Fruit fly (Drosophila melanogaster): ENCODE data around the gene CG31735.

Gene CG31735

dm6 chr2L:15895154-15895553 is at the start of gene CG31735:
Gene CG31735 (plus strand): TSS chr2L:15895454.
- TF ChIP-seq fru (GFP tag; optimal IDR thresholded peaks at IDR 0.05) (no peak), Abd-B (GFP tag; optimal IDR thresholded peaks at IDR 0.05) (no peak), h (GFP tag; optimal IDR thresholded peaks at IDR 0.05) (no peak), Dfd (GFP tag; optimal IDR thresholded peaks at IDR 0.05) (no peak), dsf (GFP tag; optimal IDR thresholded peaks at IDR 0.05; ENCODE audit: borderline replicate concordance) (no peak), CrebA (GFP tag; optimal IDR thresholded peaks at IDR 0.05; ENCODE audit: borderline replicate concordance) (no peak)

- TF ChIP-seq Vsx2 (GFP tag; optimal IDR thresholded peaks at IDR 0.05; ENCODE audit: partially characterized antibody) (no peak), ey (GFP tag; optimal IDR thresholded peaks at IDR 0.05) (no peak), Hr78 (GFP tag; optimal IDR thresholded peaks at IDR 0.05) (no peak), dl (GFP tag; optimal IDR thresholded peaks at IDR 0.05; ENCODE audit: insufficient read depth in 1 of 2, partially characterized antibody in 2 of 2) (no peak), sv (GFP tag; optimal IDR thresholded peaks at IDR 0.05) (no peak), Mio (GFP tag; optimal IDR thresholded peaks at IDR 0.05) (no peak), psq (GFP tag; optimal IDR thresholded peaks at IDR 0.05) (no peak), usp (GFP tag; optimal IDR thresholded peaks at IDR 0.05) (no peak), Hnf4 (GFP tag; optimal IDR thresholded peaks at IDR 0.05) (no peak)
Measured at dm6 chr2L:15846600-15846999, 48.7 kb upstream of the CG31735 start.

dm6 chr2L:15852292-15852691 is 43.0 kb upstream of the CG31735 start, which contains the start of gene CG13243:
Gene CG13243 (plus strand): TSS chr2L:15852592.
- no peak for TF ChIP-seq dl (GFP tag; optimal IDR thresholded peaks at IDR 0.05; ENCODE audit: insufficient read depth in 1 of 2, partially characterized antibody in 2 of 2)
- TF ChIP-seq Hr78 (GFP tag; optimal IDR thresholded peaks at IDR 0.05), result no peak
- no peak for TF ChIP-seq CG32264 (GFP tag; optimal IDR thresholded peaks at IDR 0.05)

- TF ChIP-seq tai (GFP tag; optimal IDR thresholded peaks at IDR 0.05) (no peak), woc (GFP tag; optimal IDR thresholded peaks at IDR 0.05) (no peak), pan (optimal IDR thresholded peaks at IDR 0.05) (no peak), Hr83 (GFP tag; optimal IDR thresholded peaks at IDR 0.05; ENCODE audit: poor library complexity, severe bottlenecking) (no peak)
Measured at dm6 chr2L:15853826-15854225, 41.4 kb upstream of the CG31735 start, which contains the start of gene Tektin-A. Gene Tektin-A (plus strand): TSS chr2L:15854126.

dm6 chr2L:15865361-15865760 is 29.9 kb upstream of the CG31735 start, which contains the start of gene CG42792:
Gene CG42792 (minus strand): TSS chr2L:15865461.
- TF ChIP-seq tai (GFP tag; optimal IDR thresholded peaks at IDR 0.05) (no peak), Hr83 (GFP tag; optimal IDR thresholded peaks at IDR 0.05; ENCODE audit: poor library complexity, severe bottlenecking) (no peak), pan (optimal IDR thresholded peaks at IDR 0.05) (no peak), Rel (GFP tag; optimal IDR thresholded peaks at IDR 0.05) (no peak), Rel (tag; optimal IDR thresholded peaks at IDR 0.05) (no peak)

dm6 chr2L:15880056-15880455 is 15.2 kb upstream of the CG31735 start, which contains the start of gene CG7653:
Gene CG7653 (minus strand): TSS chr2L:15880156.
- TF ChIP-seq GATAd (GFP tag; optimal IDR thresholded peaks at IDR 0.05), result no peak
- no peak for TF ChIP-seq OdsH (GFP tag; optimal IDR thresholded peaks at IDR 0.05)
- no peak for TF ChIP-seq Mio (GFP tag; optimal IDR thresholded peaks at IDR 0.05)
- no peak for TF ChIP-seq ey (GFP tag; optimal IDR thresholded peaks at IDR 0.05)
- no peak for TF ChIP-seq br (GFP tag; optimal IDR thresholded peaks at IDR 0.05)
- TF ChIP-seq Rel (GFP tag; optimal IDR thresholded peaks at IDR 0.05), result no peak
- TF ChIP-seq Rel (tag; optimal IDR thresholded peaks at IDR 0.05), result no peak
- TF ChIP-seq woc (GFP tag; optimal IDR thresholded peaks at IDR 0.05), result no peak
- no peak for TF ChIP-seq CG32264 (GFP tag; optimal IDR thresholded peaks at IDR 0.05)
- TF ChIP-seq pan (optimal IDR thresholded peaks at IDR 0.05), result no peak
- no peak for TF ChIP-seq dmrt93B (GFP tag; optimal IDR thresholded peaks at IDR 0.05)
- TF ChIP-seq N (GFP tag; optimal IDR thresholded peaks at IDR 0.05), result no peak
- TF ChIP-seq dsf (GFP tag; optimal IDR thresholded peaks at IDR 0.05; ENCODE audit: borderline replicate concordance), result no peak

dm6 chr2L:15883090-15883489 is 12.2 kb upstream of the CG31735 start, which contains the start of gene CG44475:
Gene CG44475 (minus strand): TSS chr2L:15883190.
- TF ChIP-seq Abd-B (GFP tag; optimal IDR thresholded peaks at IDR 0.05) (no peak), fru (GFP tag; optimal IDR thresholded peaks at IDR 0.05) (no peak), CrebA (GFP tag; optimal IDR thresholded peaks at IDR 0.05; ENCODE audit: borderline replicate concordance) (no peak), woc (GFP tag; optimal IDR thresholded peaks at IDR 0.05) (no peak), CG9705 (GFP tag; optimal IDR thresholded peaks at IDR 0.05) (no peak)
